Fruit fly (Drosophila melanogaster) whole organism, wandering third instar larva: Measurements from ENCODE around the gene Atpalpha.

Experiments used
- Dfd ChIP-seq: fragments of >200 bp; optimal IDR thresholded peaks from 2 replicates; lab custom pipeline; 2017; ENCODE audit warnings: missing biosample characterization, missing genetic modification characterization
- GATAd ChIP-seq: sonication (Bioruptor generic); optimal IDR thresholded peaks from 2 replicates; lab custom pipeline; 2016; ENCODE audit warnings: missing biosample characterization, missing genetic modification characterization
- Jra ChIP-seq: sonication (Bioruptor generic); optimal IDR thresholded peaks from 2 replicates; lab custom pipeline; 2016; ENCODE audit warnings: missing biosample characterization, missing genetic modification characterization
- N ChIP-seq: fragments of >200 bp; optimal IDR thresholded peaks from 2 replicates; lab custom pipeline; 2018; ENCODE audit warnings: missing biosample characterization, missing external identifiers, missing genetic modification characterization
- dsf ChIP-seq: sonication (Bioruptor generic); optimal IDR thresholded peaks from 2 replicates; lab custom pipeline; 2016; ENCODE audit warnings: missing biosample characterization, missing genetic modification characterization, borderline replicate concordance
- foxo ChIP-seq, 2 experiments: fragments of 200-800 bp; sonication (Bioruptor generic); optimal IDR thresholded peaks; 2 replicates in 1 of 2; 3 replicates in 1 of 2; lab custom pipeline; 2016 to 2017; ENCODE audit warnings: missing biosample characterization in 2 of 2, missing genetic modification characterization in 2 of 2
- h ChIP-seq: fragments of 200-800 bp; sonication (Bioruptor generic); optimal IDR thresholded peaks from 3 replicates; lab custom pipeline; 2016; ENCODE audit warnings: missing biosample characterization, mild to moderate bottlenecking, missing genetic modification characterization
- psq ChIP-seq: fragments of 200-800 bp; sonication (Bioruptor generic); optimal IDR thresholded peaks from 3 replicates; lab custom pipeline; 2017; ENCODE audit warnings: missing biosample characterization, mild to moderate bottlenecking, missing genetic modification characterization, moderate library complexity
- rgr ChIP-seq: fragments of 200-800 bp; sonication (Bioruptor generic); optimal IDR thresholded peaks from 3 replicates; lab custom pipeline; 2016; ENCODE audit warnings: missing biosample characterization, mild to moderate bottlenecking, missing genetic modification characterization
- usp ChIP-seq: fragments of >200 bp; optimal IDR thresholded peaks from 2 replicates; lab custom pipeline; 2017; ENCODE audit warnings: missing biosample characterization, missing genetic modification characterization

DNA sequence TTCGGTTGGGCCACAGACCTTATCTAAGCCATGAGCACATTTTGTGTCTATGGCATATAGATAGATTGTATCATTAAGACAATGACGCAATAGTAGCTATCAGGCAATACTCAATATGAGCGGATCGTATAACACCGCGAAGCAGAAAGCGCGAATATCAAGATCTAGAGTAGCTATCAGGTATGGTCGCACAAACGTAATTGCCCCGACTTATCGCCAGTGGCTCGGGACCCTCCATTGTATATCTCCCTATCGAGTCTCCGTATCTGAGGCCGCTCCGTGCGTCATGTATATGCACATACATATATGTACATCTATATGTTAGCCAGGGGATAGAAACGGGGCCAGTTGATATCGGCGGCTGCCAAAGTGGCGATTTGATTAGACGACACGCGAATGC lies 37.1 kb downstream of the Atpalpha start:
- TF ChIP-seq Jra (GFP tag; lab: Kevin White, UChicago) (no peak), psq (GFP tag; lab: Kevin White, UChicago) (no peak), rgr (GFP tag; lab: Kevin White, UChicago) (peak; percentile 2), N (no peak), Dfd (no peak), usp (no peak), h (peak; percentile 59), GATAd (GFP tag; lab: Kevin White, UChicago) (no peak), dsf (no peak), foxo (GFP tag; optimal IDR thresholded peaks at IDR 0.05; lab: Kevin White, UChicago) (no peak)
